Worm (Caenorhabditis elegans): ENCODE measurements around the gene srw-121.

- TF ChIP-seq ztf-11 (tag; optimal IDR thresholded peaks at IDR 0.05) = no peak
- no peak for TF ChIP-seq ZK546.5 (tag; optimal IDR thresholded peaks at IDR 0.05)
- no peak for TF ChIP-seq unc-39 (tag; optimal IDR thresholded peaks at IDR 0.05)
These were observed 42.9 kb upstream of the srw-121 start, which contains the start of gene srw-8 for ce11 chrV:3034236-3034635.

All from whole organism, L3 larva.